Fruit fly (Drosophila melanogaster): ENCODE data around the gene CG2246.

The CG2246 gene

dm6 chr3R:30600154-30601009 lies 907 bp downstream of the CG2246 start (continued):
- TF ChIP-seq Six4 (GFP tag; optimal IDR thresholded peaks at IDR 0.05) (peak; percentile 90), CG17359 (tag; optimal IDR thresholded peaks at IDR 0.05) (peak; percentile 93), mam (GFP tag; optimal IDR thresholded peaks at IDR 0.05) (peak; percentile 87), kni (GFP tag; optimal IDR thresholded peaks at IDR 0.05) (no peak), CG2202 (tag; optimal IDR thresholded peaks at IDR 0.05) (peak; percentile 74), seq (GFP tag; IDR thresholded peaks at IDR 0.05) (peak; percentile 93), tll (GFP tag; optimal IDR thresholded peaks at IDR 0.05) (peak in 1 of 2 experiments; percentile 6), Hsf (GFP tag; optimal IDR thresholded peaks at IDR 0.05) (peak; percentile 90), CG18262 (tag; optimal IDR thresholded peaks at IDR 0.05) (peak; percentile 93), CG13123 (GFP tag; optimal IDR thresholded peaks at IDR 0.05) (peak; percentile 85), CG13894 (tag; optimal IDR thresholded peaks at IDR 0.05) (peak; percentile 78), CTCF (GFP tag; optimal IDR thresholded peaks at IDR 0.05) (peak; percentile 27), CkIIα-i1 (GFP tag; IDR thresholded peaks at IDR 0.05) (peak; percentile 55; the same call in 1 of the 2 replicates), NK7.1 (GFP tag; optimal IDR thresholded peaks at IDR 0.05) (peak; percentile 85), usp (GFP tag; optimal IDR thresholded peaks at IDR 0.05) (no peak), CG11398 (GFP tag; optimal IDR thresholded peaks at IDR 0.05) (peak; percentile 67), CG16815 (GFP tag; optimal IDR thresholded peaks at IDR 0.05) (peak; percentile 64), gt (GFP tag; IDR thresholded peaks at IDR 0.05) (peak; percentile 57; the same call in 1 of the 2 replicates), CG31224 (GFP tag; IDR thresholded peaks at IDR 0.05) (peak; percentile 81), CG10431 (GFP tag; optimal IDR thresholded peaks at IDR 0.05) (no peak), PHDP (tag; optimal IDR thresholded peaks at IDR 0.05) (peak; percentile 92), CG13287 (GFP tag; IDR thresholded peaks at IDR 0.05; ENCODE audit: partially characterized antibody) (peak; percentile 38), MESR4 (GFP tag; optimal IDR thresholded peaks at IDR 0.05) (peak; percentile 22), CG7556 (GFP tag; optimal IDR thresholded peaks at IDR 0.05) (peak; percentile 95), ftz-f1 (GFP tag; optimal IDR thresholded peaks at IDR 0.05) (peak; percentile 42), Adf1 (GFP tag; IDR thresholded peaks at IDR 0.05) (peak; percentile 74), CG2199 (GFP tag; IDR thresholded peaks at IDR 0.05) (peak; percentile 83; the same call in 1 of the 3 replicates), cg (GFP tag; optimal IDR thresholded peaks at IDR 0.05) (no peak), CG4730 (GFP tag; IDR thresholded peaks at IDR 0.05) (peak; percentile 90), CG6854 (GFP tag; optimal IDR thresholded peaks at IDR 0.05) (peak; percentile 90), CG10654 (GFP tag; optimal IDR thresholded peaks at IDR 0.05) (peak; percentile 83), ro (GFP tag; IDR thresholded peaks at IDR 0.05) (peak; percentile 73), CG11695 (GFP tag; IDR thresholded peaks at IDR 0.05) (peak; percentile 95), Lhr (GFP tag; optimal IDR thresholded peaks at IDR 0.05) (peak; percentile 54), MTF-1 (GFP tag; optimal IDR thresholded peaks at IDR 0.05; ENCODE audit: borderline replicate concordance) (peak; percentile 62), CG11504 (tag; optimal IDR thresholded peaks at IDR 0.05) (peak; percentile 90), gfzf (GFP tag; optimal IDR thresholded peaks at IDR 0.05) (no peak), CG14014 (GFP tag; IDR thresholded peaks at IDR 0.05) (peak; percentile 93), Drgx (GFP tag; IDR thresholded peaks at IDR 0.05) (peak; percentile 96), CG15601 (tag; optimal IDR thresholded peaks at IDR 0.05) (peak; percentile 82), Lim3 (GFP tag; IDR thresholded peaks at IDR 0.05) (peak; percentile 77), CG11247 (GFP tag; IDR thresholded peaks at IDR 0.05) (peak; percentile 91), gem (tag; optimal IDR thresholded peaks at IDR 0.05) (peak; percentile 96), CG30403 (GFP tag; optimal IDR thresholded peaks at IDR 0.05) (peak; percentile 95), CG1024 (GFP tag; IDR thresholded peaks at IDR 0.05) (peak; percentile 89), NC2α (GFP tag; optimal IDR thresholded peaks at IDR 0.05) (peak; percentile 62), CG12071 (GFP tag; optimal IDR thresholded peaks at IDR 0.05) (peak; percentile 93), Opbp (GFP tag; IDR thresholded peaks at IDR 0.05; ENCODE audit: partially characterized antibody) (no peak)

Data from whole organism, embryonic.